Worm (Caenorhabditis elegans) whole organism, young adult: ENCODE results near the gene gtf-2H4.

Experiments
- B0035.1 ChIP-seq: sonication (generic microtip); optimal IDR thresholded peaks from 2 replicates; lab custom pipeline; 2016; ENCODE audit warnings: missing genetic modification characterization, mild to moderate bottlenecking, missing compliant biosample characterization, missing genotype, missing genetic modification reagents
- B0261.1 ChIP-seq: sonication (generic microtip); optimal IDR thresholded peaks from 2 replicates; lab custom pipeline; 2016; ENCODE audit warnings: mild to moderate bottlenecking, missing genetic modification characterization, moderate library complexity, missing compliant biosample characterization
- B0336.3 ChIP-seq: fragments of 200-800 bp; sonication (Bioruptor generic); IDR thresholded peaks from 2 replicates; pipeline ENCODE4 v1.3.6; 2022; ENCODE audit warnings: missing genetic modification characterization, missing compliant biosample characterization
- C06A6.2 ChIP-seq: fragments of 200-800 bp; sonication (Bioruptor generic); conservative IDR thresholded peaks from 2 replicates; pipeline ENCODE4 v1.3.6; 2022; ENCODE audit warnings: missing genetic modification characterization, missing compliant biosample characterization
- F23B12.7 ChIP-seq: sonication (generic microtip); optimal IDR thresholded peaks from 2 replicates; lab custom pipeline; 2017; ENCODE audit warnings: missing genetic modification characterization, mild to moderate bottlenecking, missing compliant biosample characterization, antibody characterized with exemption, moderate library complexity; ENCODE audit not compliant: insufficient read depth
- F33H1.4 ChIP-seq: fragments of 200-800 bp; sonication (Bioruptor generic); IDR thresholded peaks from 2 replicates; pipeline ENCODE4 v1.3.6; 2022; ENCODE audit warnings: missing genetic modification reagents, missing genetic modification characterization, missing compliant biosample characterization
- F49E8.2 ChIP-seq: sonication (generic microtip); optimal IDR thresholded peaks from 3 replicates; lab custom pipeline; 2017; ENCODE audit warnings: missing genetic modification characterization, mild to moderate bottlenecking, missing compliant biosample characterization, antibody characterized with exemption, moderate library complexity; ENCODE audit not compliant: insufficient read depth
- Y79H2A.3 ChIP-seq: fragments of 200-800 bp; sonication (Bioruptor generic); conservative IDR thresholded peaks from 2 replicates; pipeline ENCODE4 v1.3.6; 2022; ENCODE audit warnings: missing genetic modification reagents, missing genetic modification characterization, missing compliant biosample characterization
- Y95B8A.8 ChIP-seq: fragments of 200-800 bp; sonication (Bioruptor generic); IDR thresholded peaks from 2 replicates; pipeline ENCODE4 v1.3.6; 2022; ENCODE audit warnings: missing genetic modification reagents, missing genetic modification characterization, missing compliant biosample characterization
- attf-3 ChIP-seq: fragments of 200-800 bp; sonication (Bioruptor generic); conservative IDR thresholded peaks from 2 replicates; pipeline ENCODE4 v1.3.6; 2022; ENCODE audit warnings: missing genetic modification reagents, missing genetic modification characterization, missing compliant biosample characterization
- attf-6 ChIP-seq: fragments of 200-800 bp; sonication (Bioruptor generic); IDR thresholded peaks from 2 replicates; pipeline ENCODE4 v1.3.6; 2022; ENCODE audit warnings: missing genetic modification reagents, missing genetic modification characterization, missing compliant biosample characterization
- bed-1 ChIP-seq: fragments of 200-800 bp; sonication (Bioruptor generic); IDR thresholded peaks from 2 replicates; pipeline ENCODE4 v1.3.6; 2022; ENCODE audit warnings: missing genetic modification reagents, missing genetic modification characterization, missing compliant biosample characterization
- ccch-3 ChIP-seq: fragments of 200-800 bp; sonication (Bioruptor generic); optimal IDR thresholded peaks from 2 replicates; lab custom pipeline; 2018; ENCODE audit warnings: mild to moderate bottlenecking, missing genetic modification characterization, missing compliant biosample characterization
- cebp-2 ChIP-seq: fragments of 200-800 bp; sonication (Bioruptor generic); IDR thresholded peaks from 2 replicates; pipeline ENCODE4 v1.3.6; 2022; ENCODE audit warnings: missing genetic modification characterization, missing compliant biosample characterization
- die-1 ChIP-seq: sonication (generic microtip); optimal IDR thresholded peaks from 2 replicates; lab custom pipeline; 2016; ENCODE audit warnings: missing genotype, mild to moderate bottlenecking, missing genetic modification characterization, missing compliant biosample characterization
- dox-1 ChIP-seq: fragments of 200-800 bp; sonication (Bioruptor generic); IDR thresholded peaks from 2 replicates; pipeline ENCODE4 v1.3.6; 2022; ENCODE audit warnings: missing genetic modification reagents, missing genetic modification characterization, missing compliant biosample characterization
- dpff-1 ChIP-seq: sonication (generic microtip); optimal IDR thresholded peaks from 2 replicates; lab custom pipeline; 2017; ENCODE audit warnings: mild to moderate bottlenecking, missing genetic modification characterization, missing compliant biosample characterization
- egl-18 ChIP-seq: fragments of 200-800 bp; sonication (Bioruptor generic); IDR thresholded peaks from 2 replicates; pipeline ENCODE4 v1.3.6; 2022; ENCODE audit warnings: missing genetic modification reagents, missing genetic modification characterization, missing compliant biosample characterization
- him-1 ChIP-seq: sonication (generic microtip); optimal IDR thresholded peaks from 2 replicates; lab custom pipeline; 2016; ENCODE audit warnings: missing genotype, missing genetic modification reagents, missing genetic modification characterization, missing compliant biosample characterization
- hsf-1 ChIP-seq: fragments of 200-800 bp; sonication (Bioruptor generic); IDR thresholded peaks from 2 replicates; pipeline ENCODE4 v1.3.6; 2022; ENCODE audit warnings: missing genetic modification reagents, missing genetic modification characterization, missing compliant biosample characterization
- lag-1 ChIP-seq: fragments of 200-800 bp; sonication (Bioruptor generic); IDR thresholded peaks from 2 replicates; pipeline ENCODE4 v1.3.6; 2022; ENCODE audit warnings: missing genetic modification reagents, missing genetic modification characterization, missing compliant biosample characterization
- lin-35 ChIP-seq, 3 experiments: fragments of 150-350 bp in 2 of 3; sonication (generic microtip) in 1 of 3; optimal IDR thresholded peaks; 2 replicates each; lab custom pipeline; 2014 to 2018; ENCODE audit warnings: missing biosample characterization in 3 of 3, missing genetic modification characterization in 3 of 3, missing genetic modification reagents in 3 of 3
- lsy-27 ChIP-seq: sonication (generic microtip); optimal IDR thresholded peaks from 2 replicates; lab custom pipeline; 2017; ENCODE audit warnings: missing genetic modification characterization, mild to moderate bottlenecking, missing compliant biosample characterization, antibody characterized with exemption, missing genotype, borderline replicate concordance; ENCODE audit not compliant: insufficient read depth
- madf-10 ChIP-seq: sonication (generic microtip); optimal IDR thresholded peaks from 2 replicates; lab custom pipeline; 2016; ENCODE audit warnings: mild to moderate bottlenecking, missing genetic modification characterization, missing compliant biosample characterization
- madf-3 ChIP-seq: fragments of 200-800 bp; sonication (Bioruptor generic); IDR thresholded peaks from 2 replicates; pipeline ENCODE4 v1.3.6; 2022; ENCODE audit warnings: missing genetic modification reagents, missing genetic modification characterization, missing compliant biosample characterization
- mxl-1 ChIP-seq: sonication (generic microtip); optimal IDR thresholded peaks from 2 replicates; lab custom pipeline; 2016; ENCODE audit warnings: missing genetic modification characterization, missing compliant biosample characterization
- nhr-80 ChIP-seq: sonication (generic microtip); optimal IDR thresholded peaks from 2 replicates; lab custom pipeline; 2016; ENCODE audit warnings: missing genetic modification characterization, missing compliant biosample characterization
- rpc-1 ChIP-seq, 2 experiments: fragments of 150-350 bp in 1 of 2; sonication (generic microtip) in 1 of 2; optimal IDR thresholded peaks; 2 replicates each; lab custom pipeline; 2014 to 2018; ENCODE audit warnings: missing biosample characterization in 1 of 2, missing genetic modification characterization in 1 of 2, missing genetic modification reagents in 1 of 2, missing genotype in 1 of 2
- sdz-38 ChIP-seq: sonication (generic microtip); optimal IDR thresholded peaks from 2 replicates; lab custom pipeline; 2016; ENCODE audit warnings: missing genotype, missing genetic modification characterization, missing compliant biosample characterization
- snpc-1.1 ChIP-seq: sonication (generic microtip); optimal IDR thresholded peaks from 2 replicates; lab custom pipeline; 2017; ENCODE audit warnings: missing genetic modification characterization, mild to moderate bottlenecking, missing compliant biosample characterization, antibody characterized with exemption, moderate library complexity, missing genotype, missing genetic modification reagents; ENCODE audit not compliant: insufficient read depth
- snpc-1.3 ChIP-seq: sonication (generic microtip); optimal IDR thresholded peaks from 2 replicates; lab custom pipeline; 2017; ENCODE audit warnings: missing genetic modification characterization, mild to moderate bottlenecking, missing compliant biosample characterization, antibody characterized with exemption, moderate library complexity, missing genotype, missing genetic modification reagents; ENCODE audit not compliant: insufficient read depth
- snpc-4 ChIP-seq, 5 experiments: fragments of 150-350 bp in 1 of 5; sonication (generic microtip) in 4 of 5; optimal IDR thresholded peaks; 2 replicates each; lab custom pipeline; 2014 to 2018; ENCODE audit warnings: missing genetic modification characterization in 5 of 5, missing biosample characterization in 3 of 5, antibody characterized with exemption in 2 of 5, mild to moderate bottlenecking in 2 of 5, missing compliant biosample characterization in 2 of 5, missing genotype in 2 of 5, moderate library complexity in 2 of 5, missing genetic modification reagents in 1 of 5
- somi-1 ChIP-seq: fragments of 200-800 bp; sonication (Bioruptor generic); optimal IDR thresholded peaks from 2 replicates; lab custom pipeline; 2018; ENCODE audit warnings: mild to moderate bottlenecking, missing genetic modification characterization, missing compliant biosample characterization
- tbp1 ChIP-seq: fragments of 200-800 bp; sonication (Bioruptor generic); optimal IDR thresholded peaks from 2 replicates; lab custom pipeline; 2018; ENCODE audit warnings: mild to moderate bottlenecking, missing genetic modification characterization, missing compliant biosample characterization
- ztf-22 ChIP-seq: fragments of 200-800 bp; sonication (Bioruptor generic); optimal IDR thresholded peaks from 2 replicates; lab custom pipeline; 2018; ENCODE audit warnings: mild to moderate bottlenecking, missing genetic modification characterization, moderate library complexity, missing compliant biosample characterization
- ztf-25 ChIP-seq: fragments of 200-800 bp; sonication (Bioruptor generic); IDR thresholded peaks from 2 replicates; pipeline ENCODE4 v1.3.6; 2022; ENCODE audit warnings: missing genetic modification reagents, missing genetic modification characterization, missing compliant biosample characterization
- ztf-6 ChIP-seq: fragments of 200-800 bp; sonication (Bioruptor generic); IDR thresholded peaks from 2 replicates; pipeline ENCODE4 v1.3.6; 2022; ENCODE audit warnings: missing genetic modification reagents, missing genetic modification characterization, missing compliant biosample characterization

gtf-2H4 gene

DNA sequence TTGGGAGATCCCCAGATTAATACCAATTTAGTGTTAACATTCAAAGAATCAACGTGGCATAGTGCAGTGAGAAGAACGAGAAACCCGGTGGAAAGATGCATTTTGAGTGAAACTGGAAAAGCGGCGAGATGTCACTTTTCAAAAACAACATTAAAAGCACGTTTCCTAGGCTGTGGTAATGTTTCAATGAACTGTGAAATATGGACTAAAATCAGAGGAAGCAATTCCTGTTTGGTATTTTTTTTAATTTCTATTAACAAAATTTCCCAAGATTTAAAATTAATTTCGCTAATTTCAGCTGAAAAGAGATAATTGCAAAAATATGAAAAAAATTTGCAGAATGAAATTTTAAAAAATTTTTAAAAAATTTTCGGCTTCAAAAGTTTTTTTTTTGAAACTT is 11.7 kb downstream of the gtf-2H4 start, which contains the start of gene Y73F8A.22:
TSS of gene Y73F8A.22 (minus strand) at position 101 of the 400 bp plus-strand sequence.
- TF ChIP-seq nhr-80 (tag; lab: Kevin White, UChicago): no peak
- no peak for TF ChIP-seq dox-1 (GFP tag; lab: Robert Waterston, UW)
- no peak for TF ChIP-seq lag-1 (GFP tag; lab: Robert Waterston, UW)

DNA sequence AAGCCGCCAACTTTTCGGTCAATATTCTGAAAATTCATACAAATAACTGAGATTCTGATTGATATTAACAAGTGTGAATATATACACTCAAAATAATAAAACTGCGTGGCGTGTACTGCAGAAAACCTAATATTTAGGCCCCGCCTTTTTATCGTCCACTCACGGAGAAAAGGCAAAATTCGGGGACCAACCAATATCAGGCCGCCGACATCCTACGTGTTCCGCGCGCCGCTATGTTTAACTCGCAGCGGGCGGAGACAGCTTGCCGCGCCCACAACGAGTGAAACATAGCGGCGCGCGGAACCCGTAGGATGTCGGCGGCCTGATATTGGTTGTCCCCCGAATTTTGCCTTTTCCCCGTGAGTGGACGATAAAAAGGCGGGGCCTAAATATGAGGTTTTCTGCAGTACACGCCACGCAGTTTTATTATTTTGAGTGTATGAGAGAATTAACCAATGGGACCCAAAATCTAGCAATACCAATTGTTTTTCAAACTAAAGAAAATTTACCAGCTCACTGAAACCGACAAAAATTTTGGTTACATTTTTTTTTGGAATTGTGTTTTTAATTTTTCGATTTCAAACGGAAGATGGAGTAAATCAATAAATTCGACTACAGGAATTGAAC is 17.5 kb downstream of the gtf-2H4 start:
- TF ChIP-seq snpc-4 (GFP tag; optimal IDR thresholded peaks at IDR 0.05; lab: Kevin White, UChicago) (peak; percentile 48), snpc-4 (tag; optimal IDR thresholded peaks at IDR 0.05; lab: Kevin White, UChicago) (peak; percentile 30 to 94 (median 53)), attf-6 (GFP tag; lab: Robert Waterston, UW) (peak; percentile 67)

DNA sequence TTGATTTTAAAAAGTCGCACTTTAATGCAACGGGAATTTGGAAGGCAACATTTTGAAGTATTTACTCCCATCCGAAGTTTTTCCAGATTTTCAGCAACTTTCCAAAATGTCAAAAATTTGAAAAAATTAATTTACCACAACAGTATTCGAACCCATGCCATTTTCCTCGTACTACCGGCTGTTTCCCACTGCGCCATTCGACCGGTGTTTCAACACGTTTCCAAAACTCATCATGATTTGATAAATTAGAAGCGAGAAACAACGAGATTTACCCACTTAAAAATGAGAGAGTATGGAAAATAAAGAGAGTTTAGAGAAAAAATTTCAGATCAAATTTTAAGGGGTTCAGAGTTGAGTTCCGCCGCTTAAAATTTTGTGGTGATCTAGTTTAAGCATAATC is 19.2 kb downstream of the gtf-2H4 start:
- TF ChIP-seq B0035.1 (tag; lab: Kevin White, UChicago) (no peak), die-1 (peak; percentile 13), him-1 (tag; lab: Kevin White, UChicago) (peak; percentile 43), rpc-1 (optimal IDR thresholded peaks at IDR 0.05; lab: Kevin White, UChicago) (peak; percentile 65), rpc-1 (tag; optimal IDR thresholded peaks at IDR 0.05; lab: Kevin White, UChicago) (peak; percentile 83), bed-1 (GFP tag; lab: Robert Waterston, UW) (no peak), ztf-6 (GFP tag; lab: Robert Waterston, UW) (no peak), B0336.3 (GFP tag; lab: Robert Waterston, UW) (no peak), B0261.1 (tag; lab: Kevin White, UChicago) (peak; percentile 68), snpc-1.3 (tag; lab: Kevin White, UChicago) (peak; percentile 75), tbp1 (peak; percentile 89), attf-6 (GFP tag; lab: Robert Waterston, UW) (peak; percentile 96), sdz-38 (no peak), egl-18 (no peak), F23B12.7 (tag; lab: Kevin White, UChicago) (peak; percentile 19), snpc-1.1 (tag; lab: Kevin White, UChicago) (peak; percentile 46), snpc-4 (GFP tag; optimal IDR thresholded peaks at IDR 0.05; lab: Kevin White, UChicago) (peak; percentile 89), snpc-4 (tag; optimal IDR thresholded peaks at IDR 0.05; lab: Kevin White, UChicago) (peak in 3 of 4 experiments; percentile 93 to 97 (median 96)), F33H1.4 (no peak), mxl-1 (tag; lab: Kevin White, UChicago) (no peak)

DNA sequence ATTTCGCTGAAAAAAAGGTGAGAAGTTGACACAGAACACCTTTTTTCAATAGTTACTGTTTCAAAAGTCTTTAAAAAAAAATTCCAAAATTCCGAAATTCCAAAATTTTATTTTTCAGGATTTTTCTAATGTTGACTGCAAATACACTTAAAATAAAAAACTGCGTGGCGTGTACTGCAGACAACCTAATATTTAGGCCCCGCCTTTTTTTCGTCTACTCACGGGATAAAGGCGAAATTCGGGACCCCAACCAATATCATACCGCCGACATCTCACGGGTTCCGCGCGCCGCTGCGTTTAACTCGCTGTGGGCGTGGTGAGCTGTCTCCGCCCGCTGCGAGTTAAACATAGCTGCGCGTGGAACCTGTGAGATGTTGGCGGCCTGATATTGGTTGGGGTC is 50.4 kb downstream of the gtf-2H4 start:
- no peak for TF ChIP-seq C06A6.2 (GFP tag; lab: Robert Waterston, UW)
- TF ChIP-seq dpff-1 (tag; lab: Kevin White, UChicago): no peak
- TF ChIP-seq attf-6 (GFP tag; lab: Robert Waterston, UW): peak; percentile 75; the same call in 1 of the 2 replicates
- 0 out of 2 replicates have a peak, but pooled peaks have one; percentile 34 for TF ChIP-seq madf-3 (GFP tag; lab: Robert Waterston, UW)
- no peak for TF ChIP-seq ztf-22 (GFP tag; lab: Kevin White, UChicago)
- 0 out of 2 replicates have a peak, but pooled peaks have one; percentile 21 for TF ChIP-seq hsf-1 (GFP tag; lab: Robert Waterston, UW)
- no peak for TF ChIP-seq snpc-4 (GFP tag; optimal IDR thresholded peaks at IDR 0.05; lab: Kevin White, UChicago)
- TF ChIP-seq snpc-4 (tag; optimal IDR thresholded peaks at IDR 0.05; lab: Kevin White, UChicago): peak in 2 of 4 experiments; percentile 4 to 84

DNA sequence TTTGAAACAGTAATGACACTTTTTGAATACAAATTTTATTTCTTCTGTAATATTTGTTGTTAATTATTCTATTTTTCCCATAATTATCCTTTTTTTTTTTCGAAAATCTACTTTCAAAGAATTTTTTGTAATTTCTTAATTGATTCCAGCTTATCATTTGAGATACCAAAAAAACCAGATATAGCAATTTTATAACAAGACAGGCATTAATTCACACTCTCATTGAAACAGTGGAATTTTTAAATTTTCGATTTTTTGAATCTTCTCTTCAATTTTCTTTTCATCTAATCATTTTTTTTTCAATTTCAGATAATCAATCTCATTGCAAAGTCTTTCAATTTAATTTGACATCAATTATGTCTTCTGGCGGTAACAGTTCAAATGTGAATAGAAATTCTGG is 53.0 kb downstream of the gtf-2H4 start, which contains the start of gene nhr-5:
TSS of gene nhr-5 (plus strand) at position 301 of the 400 bp plus-strand sequence.
- TF ChIP-seq die-1 (no peak), ztf-25 (no peak), him-1 (tag; lab: Kevin White, UChicago) (no peak), Y79H2A.3 (GFP tag; lab: Robert Waterston, UW) (no peak), attf-3 (GFP tag; lab: Robert Waterston, UW) (no peak), cebp-2 (no peak), Y95B8A.8 (GFP tag; lab: Robert Waterston, UW) (no peak), madf-10 (tag; lab: Kevin White, UChicago) (no peak), F49E8.2 (tag; lab: Kevin White, UChicago) (no peak), ccch-3 (GFP tag; lab: Kevin White, UChicago) (no peak), egl-18 (no peak), lsy-27 (no peak), bed-1 (GFP tag; lab: Robert Waterston, UW) (no peak), lin-35 (GFP tag; optimal IDR thresholded peaks at IDR 0.05; lab: Kevin White, UChicago) (no peak), somi-1 (GFP tag; lab: Kevin White, UChicago) (no peak)
